Worm (Caenorhabditis elegans) whole organism, late embryonic: ENCODE results near the gene srd-17.

Experiments used
- C08G9.2 ChIP-seq: sonication (generic microtip); optimal IDR thresholded peaks from 2 replicates; lab custom pipeline; 2016; ENCODE audit warnings: mild to moderate bottlenecking, missing genetic modification characterization, moderate library complexity, missing compliant biosample characterization
- F13H6.1 ChIP-seq: sonication (generic microtip); optimal IDR thresholded peaks from 2 replicates; lab custom pipeline; 2016; ENCODE audit warnings: missing genetic modification characterization, missing compliant biosample characterization
- K02D7.2 ChIP-seq: sonication (generic microtip); optimal IDR thresholded peaks from 2 replicates; lab custom pipeline; 2017; ENCODE audit warnings: mild to moderate bottlenecking, missing genetic modification characterization, missing compliant biosample characterization
- K09A11.1 ChIP-seq: sonication (generic microtip); optimal IDR thresholded peaks from 2 replicates; lab custom pipeline; 2017; ENCODE audit warnings: antibody characterized with exemption, mild to moderate bottlenecking, missing genetic modification characterization, missing compliant biosample characterization; ENCODE audit not compliant: insufficient read depth
- T23F11.4 ChIP-seq: fragments of 200-800 bp; sonication (Bioruptor generic); optimal IDR thresholded peaks from 2 replicates; lab custom pipeline; 2018; ENCODE audit warnings: mild to moderate bottlenecking, missing genetic modification characterization, missing compliant biosample characterization
- Y22D7AL.16 ChIP-seq: sonication (generic microtip); optimal IDR thresholded peaks from 2 replicates; lab custom pipeline; 2016; ENCODE audit warnings: missing genetic modification characterization, missing compliant biosample characterization
- ceh-18 ChIP-seq: sonication (generic microtip); optimal IDR thresholded peaks from 2 replicates; lab custom pipeline; 2016; ENCODE audit warnings: missing genetic modification characterization, missing compliant biosample characterization
- ceh-19 ChIP-seq: fragments of 200-800 bp; sonication (Bioruptor generic); optimal IDR thresholded peaks from 2 replicates; lab custom pipeline; 2018; ENCODE audit warnings: mild to moderate bottlenecking, missing genetic modification characterization, missing compliant biosample characterization
- ceh-30 ChIP-seq: fragments of 150-350 bp; optimal IDR thresholded peaks from 2 replicates; lab custom pipeline; 2014; ENCODE audit warnings: missing biosample characterization, missing genetic modification characterization
- ceh-31 ChIP-seq: sonication (generic microtip); optimal IDR thresholded peaks from 2 replicates; lab custom pipeline; 2016; ENCODE audit warnings: missing genetic modification characterization, missing compliant biosample characterization
- ceh-34 ChIP-seq: sonication (generic microtip); optimal IDR thresholded peaks from 2 replicates; lab custom pipeline; 2016; ENCODE audit warnings: mild to moderate bottlenecking, missing genetic modification characterization, missing compliant biosample characterization
- ceh-9 ChIP-seq: sonication (generic microtip); optimal IDR thresholded peaks from 2 replicates; lab custom pipeline; 2016; ENCODE audit warnings: mild to moderate bottlenecking, missing genetic modification characterization, inconsistent platforms, missing compliant biosample characterization
- dmd-4 ChIP-seq: sonication (generic microtip); optimal IDR thresholded peaks from 2 replicates; lab custom pipeline; 2016; ENCODE audit warnings: borderline replicate concordance, missing genetic modification characterization, missing compliant biosample characterization
- elt-2 ChIP-seq: sonication (generic microtip); optimal IDR thresholded peaks from 2 replicates; lab custom pipeline; 2016; ENCODE audit warnings: missing genetic modification reagents, missing genetic modification characterization, missing compliant biosample characterization
- elt-4 ChIP-seq: sonication (generic microtip); optimal IDR thresholded peaks from 2 replicates; lab custom pipeline; 2016; ENCODE audit warnings: missing genetic modification characterization, missing compliant biosample characterization
- ets-4 ChIP-seq: sonication (generic microtip); optimal IDR thresholded peaks from 2 replicates; lab custom pipeline; 2016; ENCODE audit warnings: missing genetic modification characterization, missing compliant biosample characterization
- fkh-10 ChIP-seq: fragments of 150-350 bp; optimal IDR thresholded peaks from 2 replicates; lab custom pipeline; 2014; ENCODE audit warnings: missing biosample characterization, missing genetic modification reagents, missing genetic modification characterization
- fkh-6 ChIP-seq: sonication (generic microtip); optimal IDR thresholded peaks from 2 replicates; lab custom pipeline; 2016; ENCODE audit warnings: missing genetic modification characterization, missing compliant biosample characterization
- gmeb-2 ChIP-seq: sonication (generic microtip); optimal IDR thresholded peaks from 2 replicates; lab custom pipeline; 2016; ENCODE audit warnings: missing genetic modification characterization, inconsistent platforms, missing compliant biosample characterization
- hlh-30 ChIP-seq: sonication (generic microtip); optimal IDR thresholded peaks from 2 replicates; lab custom pipeline; 2017; ENCODE audit warnings: antibody characterized with exemption, missing genetic modification characterization, missing compliant biosample characterization; ENCODE audit not compliant: insufficient read depth
- hlh-8 ChIP-seq: sonication (generic microtip); optimal IDR thresholded peaks from 2 replicates; lab custom pipeline; 2016; ENCODE audit warnings: missing genotype, missing genetic modification characterization, missing compliant biosample characterization
- lin-11 ChIP-seq: fragments of 200-800 bp; sonication (Bioruptor generic); optimal IDR thresholded peaks from 2 replicates; lab custom pipeline; 2018; ENCODE audit warnings: mild to moderate bottlenecking, missing genetic modification characterization, missing compliant biosample characterization
- mec-3 ChIP-seq: sonication (generic microtip); optimal IDR thresholded peaks from 2 replicates; lab custom pipeline; 2016; ENCODE audit warnings: borderline replicate concordance, missing genetic modification characterization, missing compliant biosample characterization
- nfya-1 ChIP-seq: sonication (generic microtip); optimal IDR thresholded peaks from 2 replicates; lab custom pipeline; 2017; ENCODE audit warnings: missing genetic modification characterization, mild to moderate bottlenecking, missing compliant biosample characterization, antibody characterized with exemption, moderate library complexity
- nhr-232 ChIP-seq: sonication (generic microtip); optimal IDR thresholded peaks from 2 replicates; lab custom pipeline; 2016; ENCODE audit warnings: missing genetic modification characterization, missing compliant biosample characterization
- odd-2 ChIP-seq: sonication (generic microtip); optimal IDR thresholded peaks from 2 replicates; lab custom pipeline; 2017; ENCODE audit warnings: antibody characterized with exemption, mild to moderate bottlenecking, missing genetic modification characterization, missing compliant biosample characterization
- pag-3 ChIP-seq: sonication (generic microtip); optimal IDR thresholded peaks from 2 replicates; lab custom pipeline; 2016; ENCODE audit warnings: missing compliant biosample characterization, missing genetic modification characterization, borderline replicate concordance
- pha-2 ChIP-seq: sonication (generic microtip); optimal IDR thresholded peaks from 2 replicates; lab custom pipeline; 2017; ENCODE audit warnings: mild to moderate bottlenecking, missing genetic modification characterization, missing compliant biosample characterization
- pha-4 ChIP-seq: fragments of 150-350 bp; optimal IDR thresholded peaks from 2 replicates; lab custom pipeline; 2018; ENCODE audit warnings: missing biosample characterization, missing genetic modification reagents, missing genetic modification characterization
- pqm-1 ChIP-seq: sonication (generic microtip); optimal IDR thresholded peaks from 2 replicates; lab custom pipeline; 2016; ENCODE audit warnings: missing genetic modification characterization, missing compliant biosample characterization
- ref-2 ChIP-seq: sonication (generic microtip); optimal IDR thresholded peaks from 2 replicates; lab custom pipeline; 2016; ENCODE audit warnings: missing genetic modification characterization, missing compliant biosample characterization
- rnt-1 ChIP-seq: sonication (generic microtip); optimal IDR thresholded peaks from 2 replicates; lab custom pipeline; 2016; ENCODE audit warnings: missing genetic modification characterization, missing compliant biosample characterization
- sdc-2 ChIP-seq: sonication (generic microtip); optimal IDR thresholded peaks from 2 replicates; lab custom pipeline; 2016; ENCODE audit warnings: missing genotype, missing genetic modification characterization, missing compliant biosample characterization
- sox-4 ChIP-seq: sonication (generic microtip); optimal IDR thresholded peaks from 2 replicates; lab custom pipeline; 2017; ENCODE audit warnings: mild to moderate bottlenecking, missing genetic modification characterization, inconsistent platforms, missing compliant biosample characterization
- tbx-2 ChIP-seq: sonication (generic microtip); optimal IDR thresholded peaks from 2 replicates; lab custom pipeline; 2016; ENCODE audit warnings: missing genetic modification characterization, missing compliant biosample characterization
- tbx-7 ChIP-seq: sonication (generic microtip); optimal IDR thresholded peaks from 2 replicates; lab custom pipeline; 2016; ENCODE audit warnings: missing genotype, missing genetic modification characterization, missing compliant biosample characterization
- unc-3 ChIP-seq, 2 experiments: fragments of 200-800 bp in 1 of 2; sonication (Bioruptor generic) in 1 of 2; sonication (generic microtip) in 1 of 2; conservative IDR thresholded peaks in 1 of 2; optimal IDR thresholded peaks in 1 of 2; 2 replicates each; pipeline versions ENCODE4 v1.3.6 to Lab custom; 2016 to 2022; ENCODE audit warnings: missing compliant biosample characterization in 2 of 2, missing genetic modification characterization in 2 of 2, missing genetic modification reagents in 1 of 2
- unc-42 ChIP-seq: sonication (generic microtip); optimal IDR thresholded peaks from 2 replicates; lab custom pipeline; 2016; ENCODE audit warnings: missing genotype, missing genetic modification characterization, missing compliant biosample characterization
- unc-55 ChIP-seq: sonication (generic microtip); optimal IDR thresholded peaks from 2 replicates; lab custom pipeline; 2017; ENCODE audit warnings: missing biosample characterization, missing genetic modification reagents, missing genetic modification characterization
- ztf-16 ChIP-seq: sonication (generic microtip); optimal IDR thresholded peaks from 2 replicates; lab custom pipeline; 2017; ENCODE audit warnings: missing genetic modification characterization, missing compliant biosample characterization

The srd-17 gene

ce11 chrV:13432364-13432763, at the start of gene srd-17:
srd-17 (minus strand) TSS chrV:13432714.
- TF ChIP-seq ceh-19 (GFP tag; lab: Kevin White, UChicago): no peak
- TF ChIP-seq, all 69 proteins: peak for 0

DNA sequence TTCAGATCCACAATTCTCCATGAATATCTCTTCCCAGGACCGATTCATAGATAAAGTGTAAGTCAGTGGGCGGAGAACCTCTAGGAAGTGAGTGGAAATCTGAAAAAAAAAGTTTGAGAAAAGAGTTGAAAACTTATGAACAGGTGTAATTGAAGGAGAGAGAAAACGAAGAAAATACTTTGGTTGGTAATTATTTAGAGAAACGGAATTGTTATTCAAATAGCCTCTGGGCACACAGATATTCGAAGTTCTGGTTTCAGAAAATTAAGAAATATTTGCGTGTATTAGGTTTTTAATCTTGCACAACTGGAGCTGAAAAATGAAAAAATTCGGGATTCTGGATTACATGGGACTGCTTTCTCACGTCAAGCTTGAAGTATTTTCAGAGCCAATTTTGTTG, 47.3 kb upstream of the srd-17 start, which contains the start of gene T10G3.2:
TSS of gene T10G3.2 (minus strand) at position 101 of the 400 bp plus-strand sequence.
- TF ChIP-seq odd-2 (tag; lab: Kevin White, UChicago): no peak
- TF ChIP-seq elt-2 (tag; lab: Kevin White, UChicago): no peak
- no peak for TF ChIP-seq sox-4
- TF ChIP-seq ceh-9 (tag; lab: Kevin White, UChicago): no peak
- no peak for TF ChIP-seq dmd-4 (tag; lab: Kevin White, UChicago)
- TF ChIP-seq F13H6.1 (tag; lab: Kevin White, UChicago): no peak
- no peak for TF ChIP-seq pha-2 (tag; lab: Kevin White, UChicago)
- TF ChIP-seq, all 69 proteins: peak for 0

ce11 chrV:13476350-13476749, 43.8 kb upstream of the srd-17 start, which contains the start of gene T10G3.8:
T10G3.8 (minus strand) TSS chrV:13476450.
- no peak for TF ChIP-seq rnt-1 (tag; lab: Kevin White, UChicago)
- no peak for TF ChIP-seq K02D7.2 (tag; lab: Kevin White, UChicago)
- no peak for TF ChIP-seq tbx-2 (tag; lab: Kevin White, UChicago)
- no peak for TF ChIP-seq lin-11 (tag; lab: Kevin White, UChicago)
- no peak for TF ChIP-seq ceh-34 (tag; lab: Kevin White, UChicago)
- TF ChIP-seq ref-2 (tag; lab: Kevin White, UChicago): no peak
- no peak for TF ChIP-seq unc-3 (GFP tag; conservative IDR thresholded peaks at IDR 0.05; lab: Robert Waterston, UW)
- no peak for TF ChIP-seq unc-3 (tag; optimal IDR thresholded peaks at IDR 0.05; lab: Kevin White, UChicago)
- TF ChIP-seq C08G9.2 (tag; lab: Kevin White, UChicago): no peak
- TF ChIP-seq ets-4 (tag; lab: Kevin White, UChicago): no peak
- TF ChIP-seq F13H6.1 (tag; lab: Kevin White, UChicago): no peak
- TF ChIP-seq nfya-1 (tag; lab: Kevin White, UChicago): no peak
- no peak for TF ChIP-seq hlh-8 (tag; lab: Kevin White, UChicago)
- no peak for TF ChIP-seq ztf-16 (tag; lab: Kevin White, UChicago)
- no peak for TF ChIP-seq mec-3 (tag; lab: Kevin White, UChicago)
- no peak for TF ChIP-seq elt-4 (tag; lab: Kevin White, UChicago)

DNA sequence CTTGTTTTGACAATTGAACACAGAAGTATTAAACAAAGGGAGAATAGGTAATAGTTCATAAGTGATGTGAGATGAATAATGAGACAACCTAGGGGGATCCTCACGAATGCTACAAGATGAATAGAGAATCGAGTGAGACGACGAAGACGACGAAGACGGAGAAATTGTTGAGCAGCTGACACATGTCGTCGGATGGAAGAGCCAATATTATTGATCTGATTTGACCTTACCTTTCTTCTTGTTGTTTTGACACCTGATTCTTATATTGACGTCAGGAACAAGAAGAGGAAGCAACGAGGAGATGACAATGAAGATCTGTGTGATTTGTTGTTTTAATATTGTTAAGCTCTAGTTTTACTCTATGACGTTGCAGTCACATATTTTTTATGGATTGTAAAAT, 41.0 kb upstream of the srd-17 start, which contains the start of gene T10G3.1:
TSS of gene T10G3.1 (minus strand) at position 213 of the 400 bp plus-strand sequence.
- TF ChIP-seq ceh-19 (GFP tag; lab: Kevin White, UChicago): no peak
- TF ChIP-seq unc-55: peak; percentile 76

- no peak for TF ChIP-seq pag-3
- no peak for TF ChIP-seq Y22D7AL.16 (tag; lab: Kevin White, UChicago)
These were observed 39.5 kb upstream of the srd-17 start for ce11 chrV:13472062-13472461.

DNA sequence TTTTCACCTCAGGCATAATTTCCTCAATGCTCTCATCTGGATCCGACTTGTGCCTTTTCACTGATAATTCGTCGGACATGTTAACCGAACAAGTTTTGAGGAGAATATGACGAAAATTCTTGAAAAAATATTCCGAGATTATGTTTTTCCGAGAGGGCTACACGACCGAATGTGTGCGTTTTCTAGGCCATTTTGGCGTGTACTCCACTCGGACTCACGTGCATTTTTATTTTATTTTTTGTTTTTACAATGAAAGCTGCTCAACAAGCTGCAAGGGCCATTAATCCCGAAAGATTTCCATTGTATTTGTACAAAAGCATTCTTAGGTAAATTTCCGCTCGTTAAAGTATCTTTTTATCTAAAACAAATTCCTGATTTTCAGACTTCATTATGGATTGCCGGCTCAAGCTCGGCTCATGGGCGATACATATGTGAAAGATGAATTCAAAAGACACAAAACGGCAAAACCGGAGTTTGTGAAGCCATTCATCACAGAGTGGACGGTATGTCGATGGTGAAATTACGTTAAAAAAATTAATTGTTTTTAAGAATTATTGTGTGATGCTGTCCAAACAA, 35.8 kb upstream of the srd-17 start, which contains the start of the genes F25H9.6 and F25H9.7:
TSS of gene F25H9.6 (minus strand) at position 172 of the 576 bp plus-strand sequence.
TSS of gene F25H9.7 (plus strand) at position 187 of the 576 bp plus-strand sequence.
- no peak for TF ChIP-seq unc-3 (GFP tag; conservative IDR thresholded peaks at IDR 0.05; lab: Robert Waterston, UW)
- TF ChIP-seq unc-3 (tag; optimal IDR thresholded peaks at IDR 0.05; lab: Kevin White, UChicago): no peak
- TF ChIP-seq gmeb-2: no peak
- TF ChIP-seq fkh-6: peak; percentile 76
- TF ChIP-seq nhr-232: no peak
- peak; percentile 42 for TF ChIP-seq unc-42 (tag; lab: Kevin White, UChicago)
- no peak for TF ChIP-seq pha-4 (tag; lab: Kevin White, UChicago)
- peak; percentile 33 for TF ChIP-seq ceh-18 (tag; lab: Kevin White, UChicago)
- peak; percentile 12 for TF ChIP-seq nfya-1 (tag; lab: Kevin White, UChicago)
- no peak for TF ChIP-seq T23F11.4 (GFP tag; lab: Kevin White, UChicago)
- TF ChIP-seq tbx-7 (tag; lab: Kevin White, UChicago): peak; percentile 97
- peak; percentile 92 for TF ChIP-seq hlh-8 (tag; lab: Kevin White, UChicago)
- TF ChIP-seq ref-2 (tag; lab: Kevin White, UChicago): peak; percentile 94
- peak; percentile 41 for TF ChIP-seq sdc-2 (tag; lab: Kevin White, UChicago)
- TF ChIP-seq hlh-30 (tag; lab: Kevin White, UChicago): peak; percentile 68
- peak; percentile 96 for TF ChIP-seq ets-4 (tag; lab: Kevin White, UChicago)
- TF ChIP-seq ceh-30 (tag; lab: Kevin White, UChicago): no peak
- no peak for TF ChIP-seq K09A11.1 (tag; lab: Kevin White, UChicago)
- peak; percentile 40 for TF ChIP-seq pqm-1 (tag; lab: Kevin White, UChicago)
- no peak for TF ChIP-seq fkh-10 (GFP tag; lab: Kevin White, UChicago)
- peak; percentile 98 for TF ChIP-seq ceh-31 (tag; lab: Kevin White, UChicago)
- peak; percentile 64 for TF ChIP-seq elt-2 (tag; lab: Kevin White, UChicago)
